Worm (Caenorhabditis elegans) whole organism, mixed stage, embryonic: ENCODE results near the gene inso-1.
A peak's percentile ranks its signal among the peaks of the same experiment; 100 is the strongest.

Source experiments
- ceh-83 ChIP-seq: fragments of 200-800 bp; sonication (Bioruptor generic); optimal IDR thresholded peaks from 2 replicates; lab custom pipeline; 2018; ENCODE audit warnings: mild to moderate bottlenecking, missing genetic modification characterization, missing compliant biosample characterization
- ces-1 ChIP-seq: fragments of 150-350 bp; optimal IDR thresholded peaks from 2 replicates; lab custom pipeline; 2014; ENCODE audit warnings: missing biosample characterization, missing genetic modification reagents, missing genetic modification characterization
- elt-1 ChIP-seq: sonication (generic microtip); optimal IDR thresholded peaks from 2 replicates; lab custom pipeline; 2017; ENCODE audit warnings: missing genetic modification characterization, mild to moderate bottlenecking, missing compliant biosample characterization, antibody characterized with exemption, moderate library complexity, borderline replicate concordance; ENCODE audit not compliant: insufficient read depth
- flh-1 ChIP-seq: fragments of 200-800 bp; sonication (Bioruptor generic); optimal IDR thresholded peaks from 2 replicates; lab custom pipeline; 2018; ENCODE audit warnings: mild to moderate bottlenecking, missing genetic modification characterization, moderate library complexity, missing compliant biosample characterization
- lin-13 ChIP-seq: fragments of 150-350 bp; optimal IDR thresholded peaks from 2 replicates; lab custom pipeline; 2014; ENCODE audit warnings: missing biosample characterization, missing genetic modification characterization
- lsy-2 ChIP-seq: fragments of 150-350 bp; optimal IDR thresholded peaks from 2 replicates; lab custom pipeline; 2014; ENCODE audit warnings: missing biosample characterization, missing genetic modification characterization
- mep-1 ChIP-seq: fragments of 150-350 bp; optimal IDR thresholded peaks from 2 replicates; lab custom pipeline; 2017; ENCODE audit warnings: missing biosample characterization, missing genetic modification reagents, missing genetic modification characterization, inconsistent platforms
- pha-4 ChIP-seq: fragments of 150-350 bp; optimal IDR thresholded peaks from 2 replicates; lab custom pipeline; 2018; ENCODE audit warnings: missing biosample characterization, missing genetic modification reagents, missing genetic modification characterization
- snpc-4 ChIP-seq: fragments of 150-350 bp; optimal IDR thresholded peaks from 2 replicates; lab custom pipeline; 2014; ENCODE audit warnings: missing biosample characterization, missing genetic modification characterization
- unc-62 ChIP-seq: fragments of 150-350 bp; optimal IDR thresholded peaks from 2 replicates; lab custom pipeline; 2014; ENCODE audit warnings: missing biosample characterization, missing genetic modification reagents, missing genetic modification characterization
- zip-8 ChIP-seq: fragments of 150-350 bp; optimal IDR thresholded peaks from 2 replicates; lab custom pipeline; 2014; ENCODE audit warnings: missing biosample characterization, missing genetic modification characterization
- ztf-11 ChIP-seq: fragments of 150-350 bp; optimal IDR thresholded peaks from 2 replicates; lab custom pipeline; 2014; ENCODE audit warnings: missing biosample characterization, missing genetic modification characterization

DNA sequence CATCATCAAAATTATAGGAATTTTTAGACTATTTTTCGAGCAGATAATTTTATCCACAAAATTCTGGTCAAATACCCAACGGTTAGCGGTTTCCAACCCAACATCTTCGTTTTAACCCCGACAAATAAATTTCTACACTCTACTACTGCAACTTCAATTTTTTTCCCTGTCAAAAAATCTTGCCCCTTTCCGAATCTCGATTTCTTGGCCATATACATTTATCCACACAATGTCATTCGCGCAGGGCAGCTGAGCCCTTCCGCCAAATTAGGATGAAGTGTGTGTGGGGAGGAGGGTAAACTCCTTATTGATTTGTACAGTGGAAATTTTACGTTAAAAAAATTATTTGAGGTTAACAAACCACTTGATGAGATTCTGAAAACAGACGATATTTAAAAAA lies 44.9 kb downstream of the inso-1 start:
- peak; percentile 79 for TF ChIP-seq lin-13 (tag; lab: Kevin White, UChicago)
- TF ChIP-seq unc-62 (GFP tag; lab: Kevin White, UChicago) = peak; percentile 67
- TF ChIP-seq mep-1 = peak; percentile 88
- no peak for TF ChIP-seq ceh-83
- TF ChIP-seq snpc-4 = no peak
- peak; percentile 83 for TF ChIP-seq pha-4
- peak; percentile 93 for TF ChIP-seq ces-1 (GFP tag; lab: Kevin White, UChicago)
- TF ChIP-seq lsy-2 (tag; lab: Kevin White, UChicago) = peak; percentile 76
- TF ChIP-seq zip-8 (tag; lab: Kevin White, UChicago) = no peak
- TF ChIP-seq ztf-11 (tag; lab: Kevin White, UChicago) = peak; percentile 68
- no peak for TF ChIP-seq flh-1
- TF ChIP-seq elt-1 = no peak
